Worm (Caenorhabditis elegans) whole organism, L2 larva: Measurements from ENCODE around the gene spp-28.

ENCODE experiments used
- F13H6.1 ChIP-seq: sonication (generic microtip); optimal IDR thresholded peaks from 2 replicates; lab custom pipeline; 2016; ENCODE audit warnings: missing genetic modification characterization, missing compliant biosample characterization
- R02D3.7 ChIP-seq: fragments of 150-350 bp; optimal IDR thresholded peaks from 2 replicates; lab custom pipeline; 2014; ENCODE audit warnings: missing biosample characterization, missing genetic modification characterization
- blmp-1 ChIP-seq: sonication (generic microtip); optimal IDR thresholded peaks from 2 replicates; lab custom pipeline; 2017; ENCODE audit warnings: missing genetic modification characterization, mild to moderate bottlenecking, missing compliant biosample characterization, antibody characterized with exemption, moderate library complexity; ENCODE audit not compliant: insufficient read depth
- ceh-82 ChIP-seq: fragments of 150-350 bp; optimal IDR thresholded peaks from 2 replicates; lab custom pipeline; 2014; ENCODE audit warnings: missing biosample characterization, missing genetic modification characterization
- lin-13 ChIP-seq: fragments of 150-350 bp; optimal IDR thresholded peaks from 2 replicates; lab custom pipeline; 2014; ENCODE audit warnings: missing biosample characterization, missing genetic modification reagents, missing genetic modification characterization
- lsy-2 ChIP-seq, 2 experiments: fragments of 150-350 bp in 1 of 2; sonication (generic microtip) in 1 of 2; optimal IDR thresholded peaks; 2 replicates each; lab custom pipeline; 2014 to 2017; ENCODE audit warnings: missing biosample characterization in 2 of 2, missing genetic modification characterization in 2 of 2
- nhr-11 ChIP-seq: fragments of 150-350 bp; optimal IDR thresholded peaks from 2 replicates; lab custom pipeline; 2014; ENCODE audit warnings: missing biosample characterization, missing genetic modification characterization
- nhr-237 ChIP-seq: fragments of 150-350 bp; optimal IDR thresholded peaks from 2 replicates; lab custom pipeline; 2014; ENCODE audit warnings: missing biosample characterization, missing genetic modification characterization

- TF ChIP-seq R02D3.7 (no peak), F13H6.1 (tag; lab: Kevin White, UChicago) (no peak), nhr-11 (no peak), lin-13 (GFP tag; lab: Kevin White, UChicago) (no peak), nhr-237 (no peak), ceh-82 (tag; lab: Kevin White, UChicago) (no peak), lsy-2 (tag; optimal IDR thresholded peaks at IDR 0.05; lab: Kevin White, UChicago) (no peak), blmp-1 (tag; lab: Kevin White, UChicago) (no peak)
Observed at ce11 chrIII:4210661-4211060, 20.5 kb upstream of the spp-28 start.
